Worm (Caenorhabditis elegans): Measurements from ENCODE around the gene btf-1.

DNA sequence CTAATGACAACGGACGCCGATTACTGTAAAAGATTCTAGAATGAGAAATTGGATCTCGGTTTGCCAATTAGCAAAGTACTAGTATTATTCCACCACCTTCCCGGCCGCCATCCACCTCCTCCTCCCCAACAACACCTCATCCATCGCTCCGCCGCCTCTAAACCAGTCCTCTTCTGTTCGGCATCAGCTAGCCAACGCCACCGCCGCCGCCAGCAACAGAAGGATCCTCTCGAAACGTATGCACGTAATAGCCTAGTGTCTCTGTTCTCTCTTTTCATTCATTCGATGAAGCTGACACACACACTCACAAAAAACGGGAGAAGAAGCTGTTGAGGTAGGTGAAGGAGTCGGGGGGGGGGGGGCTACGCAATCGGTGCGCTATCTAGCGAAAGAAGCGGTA is 29.3 kb upstream of the btf-1 start:
- TF ChIP-seq bed-2 (GFP tag; IDR thresholded peaks at IDR 0.05) (no peak), hrde-1 (tag; optimal IDR thresholded peaks at IDR 0.05; ENCODE audit: borderline replicate concordance) (no peak)
